Fruit fly (Drosophila melanogaster): ENCODE data around the gene CG9500.

CG9500 gene

dm6 chr2L:6338367-6338975 lies 19.6 kb downstream of the CG9500 start, which contains the start of the genes Pez and Cpr (continued):
- TF ChIP-seq Doc3 (GFP tag; IDR thresholded peaks at IDR 0.05; ENCODE audit: partially characterized antibody) (peak; percentile 87; the same call in 2 of the 3 replicates), sim (GFP tag; IDR thresholded peaks at IDR 0.05) (no peak), HLH4C (GFP tag; IDR thresholded peaks at IDR 0.05; ENCODE audit: partially characterized antibody) (peak; percentile 86), CG12942 (GFP tag; optimal IDR thresholded peaks at IDR 0.05) (no peak), pros (GFP tag; optimal IDR thresholded peaks at IDR 0.05) (no peak), amos (GFP tag; IDR thresholded peaks at IDR 0.05; ENCODE audit: partially characterized antibody) (peak; percentile 82), luna (GFP tag; optimal IDR thresholded peaks at IDR 0.05) (peak; percentile 28), CG13894 (tag; optimal IDR thresholded peaks at IDR 0.05) (no peak), Bteb2 (GFP tag; optimal IDR thresholded peaks at IDR 0.05) (peak; percentile 46), bowl (GFP tag; IDR thresholded peaks at IDR 0.05) (no peak), hkb (optimal IDR thresholded peaks at IDR 0.05) (peak; percentile 42), hkb (GFP tag; IDR thresholded peaks at IDR 0.05) (peak; percentile 20), CG34224 (GFP tag; IDR thresholded peaks at IDR 0.05; ENCODE audit: partially characterized antibody) (peak; percentile 67), lola (GFP tag; optimal IDR thresholded peaks at IDR 0.05) (no peak), slou (GFP tag; optimal IDR thresholded peaks at IDR 0.05) (no peak), bbx (GFP tag; IDR thresholded peaks at IDR 0.05; ENCODE audit: partially characterized antibody) (peak; percentile 82), Hr39 (optimal IDR thresholded peaks at IDR 0.05) (no peak), otp (GFP tag; IDR thresholded peaks at IDR 0.05) (no peak), Max (GFP tag; optimal IDR thresholded peaks at IDR 0.05) (peak; percentile 5), TFAM (GFP tag; optimal IDR thresholded peaks at IDR 0.05) (no peak), ato (GFP tag; IDR thresholded peaks at IDR 0.05; ENCODE audit: partially characterized antibody) (peak; percentile 59), YL-1 (GFP tag; optimal IDR thresholded peaks at IDR 0.05) (no peak), dpn (GFP tag; optimal IDR thresholded peaks at IDR 0.05) (peak; percentile 51 to 68), Myb (GFP tag; optimal IDR thresholded peaks at IDR 0.05) (peak; percentile 92), Gsc (GFP tag; IDR thresholded peaks at IDR 0.05) (no peak), B-H1 (GFP tag; IDR thresholded peaks at IDR 0.05) (peak; percentile 15; the same call in 2 of the 3 replicates), cwo (GFP tag; optimal IDR thresholded peaks at IDR 0.05) (no peak), CG6654 (GFP tag; optimal IDR thresholded peaks at IDR 0.05) (peak; percentile 50), CG8765 (GFP tag; IDR thresholded peaks at IDR 0.05) (peak; percentile 37; the same call in 1 of the 2 replicates), trem (tag; optimal IDR thresholded peaks at IDR 0.05) (no peak), CG7357 (GFP tag; IDR thresholded peaks at IDR 0.05) (no peak), CG12391 (tag; optimal IDR thresholded peaks at IDR 0.05) (peak; percentile 39), CG17612 (GFP tag; IDR thresholded peaks at IDR 0.05) (no peak), bsh (GFP tag; optimal IDR thresholded peaks at IDR 0.05) (no peak), nmo (GFP tag; optimal IDR thresholded peaks at IDR 0.05) (peak; percentile 9), phol (tag; optimal IDR thresholded peaks at IDR 0.05) (peak; percentile 17), CG10366 (GFP tag; IDR thresholded peaks at IDR 0.05) (0 out of 2 replicates have a peak, but pooled peaks have one; percentile 21), kay (GFP tag; optimal IDR thresholded peaks at IDR 0.05) (peak; percentile 4), Abd-B (GFP tag; optimal IDR thresholded peaks at IDR 0.05) (no peak), CG12769 (tag; optimal IDR thresholded peaks at IDR 0.05) (no peak), Tbp (GFP tag; optimal IDR thresholded peaks at IDR 0.05) (no peak), CG2202 (tag; optimal IDR thresholded peaks at IDR 0.05) (no peak), Pdp1 (GFP tag; optimal IDR thresholded peaks at IDR 0.05) (peak; percentile 10 to 27), CG6175 (GFP tag; IDR thresholded peaks at IDR 0.05) (peak; percentile 6; the same call in 1 of the 3 replicates), CG7745 (tag; optimal IDR thresholded peaks at IDR 0.05) (no peak), vvl (GFP tag; IDR thresholded peaks at IDR 0.05) (peak; percentile 55), dimm (GFP tag; IDR thresholded peaks at IDR 0.05) (no peak), CG34376 (GFP tag; optimal IDR thresholded peaks at IDR 0.05) (peak; percentile 47), CG11695 (GFP tag; IDR thresholded peaks at IDR 0.05) (no peak), Vsx1 (GFP tag; optimal IDR thresholded peaks at IDR 0.05) (no peak)

Measured in whole organism, embryonic.